Fruit fly (Drosophila melanogaster) whole organism: ENCODE data around the gene CG10993.

Experiments used
- CG8478 ChIP-seq: fragments of >200 bp; optimal IDR thresholded peaks from 2 replicates; lab custom pipeline; 2018; ENCODE audit warnings: inconsistent platforms
- Dll ChIP-seq: fragments of >200 bp; optimal IDR thresholded peaks from 2 replicates; lab custom pipeline; 2017
- psq ChIP-seq: fragments of >200 bp; optimal IDR thresholded peaks from 2 replicates; lab custom pipeline; 2017
- usp ChIP-seq: fragments of >200 bp; optimal IDR thresholded peaks from 2 replicates; lab custom pipeline; 2017; ENCODE audit warnings: missing biosample characterization, missing genetic modification characterization, mixed read lengths

dm6 chrX:13766495-13766894, 24.4 kb downstream of the CG10993 start:
- no peak for TF ChIP-seq psq
- no peak for TF ChIP-seq Dll
- no peak for TF ChIP-seq usp (GFP tag; lab: Kevin White, UChicago)
- TF ChIP-seq CG8478 (lab: Kevin White, UChicago) = no peak
